Fruit fly (Drosophila melanogaster) whole organism, prepupa: ENCODE results near the gene sordd2.

Experiments
- CG11294 ChIP-seq: fragments of 200-800 bp; sonication (Bioruptor generic); IDR thresholded peaks from 2 replicates; pipeline ENCODE4 v1.3.6; 2022; ENCODE audit warnings: missing biosample characterization, missing genetic modification characterization
- CG15336 ChIP-seq: fragments of 200-800 bp; sonication (Bioruptor generic); IDR thresholded peaks from 2 replicates; pipeline ENCODE4 v1.3.6; 2022; ENCODE audit warnings: missing biosample characterization, missing genetic modification characterization
- CG16779 ChIP-seq: fragments of 200-800 bp; sonication (Bioruptor generic); optimal IDR thresholded peaks from 3 replicates; lab custom pipeline; 2017; ENCODE audit warnings: missing biosample characterization, mild to moderate bottlenecking, missing genetic modification characterization
- CG31627 ChIP-seq: fragments of 200-800 bp; sonication (Bioruptor generic); optimal IDR thresholded peaks from 3 replicates; lab custom pipeline; 2016; ENCODE audit warnings: missing biosample characterization, missing genetic modification characterization
- CG34406 ChIP-seq: fragments of 200-800 bp; sonication (Bioruptor generic); optimal IDR thresholded peaks from 3 replicates; lab custom pipeline; 2016; ENCODE audit warnings: missing biosample characterization, missing genetic modification characterization
- CG6276 ChIP-seq: fragments of 200-800 bp; sonication (Bioruptor generic); optimal IDR thresholded peaks from 2 replicates; lab custom pipeline; 2017; ENCODE audit warnings: missing biosample characterization, mild to moderate bottlenecking, missing genetic modification characterization
- CG6854 ChIP-seq: fragments of 200-800 bp; sonication (Bioruptor generic); optimal IDR thresholded peaks from 2 replicates; lab custom pipeline; 2017; ENCODE audit warnings: missing biosample characterization, mild to moderate bottlenecking, missing genetic modification characterization
- CG7368 ChIP-seq: fragments of 200-800 bp; sonication (Bioruptor generic); optimal IDR thresholded peaks from 3 replicates; lab custom pipeline; 2016; ENCODE audit warnings: missing biosample characterization, missing genetic modification characterization
- CG8319 ChIP-seq: fragments of 200-800 bp; sonication (Bioruptor generic); optimal IDR thresholded peaks from 3 replicates; lab custom pipeline; 2016; ENCODE audit warnings: missing biosample characterization, missing genetic modification characterization
- CG9139 ChIP-seq: fragments of 200-800 bp; sonication (Bioruptor generic); optimal IDR thresholded peaks from 3 replicates; lab custom pipeline; 2017; ENCODE audit warnings: missing biosample characterization, mild to moderate bottlenecking, missing genetic modification characterization
- Eip75B ChIP-seq: fragments of 200-800 bp; sonication (Bioruptor generic); optimal IDR thresholded peaks from 3 replicates; lab custom pipeline; 2016; ENCODE audit warnings: missing biosample characterization, missing genetic modification characterization
- Eip78C ChIP-seq: fragments of 200-800 bp; sonication (Bioruptor generic); peaks from one replicate; lab custom pipeline; 2016; ENCODE audit warnings: missing biosample characterization, missing genetic modification characterization
- Ets21C ChIP-seq: fragments of 200-800 bp; sonication (Bioruptor generic); optimal IDR thresholded peaks from 3 replicates; lab custom pipeline; 2016; ENCODE audit warnings: missing biosample characterization, missing genetic modification characterization
- Ets96B ChIP-seq: fragments of 200-800 bp; optimal IDR thresholded peaks from 2 replicates; lab custom pipeline; 2019; ENCODE audit warnings: missing biosample characterization, mild to moderate bottlenecking, missing genetic modification characterization, moderate library complexity
- Gug ChIP-seq: fragments of 200-800 bp; sonication (Bioruptor generic); IDR thresholded peaks from 2 replicates; pipeline ENCODE4 v1.3.6; 2022; ENCODE audit warnings: missing biosample characterization, missing genetic modification characterization
- Hr38 ChIP-seq: sonication (Bioruptor generic); optimal IDR thresholded peaks from 2 replicates; lab custom pipeline; 2016; ENCODE audit warnings: missing biosample characterization, missing genetic modification characterization
- Hr4 ChIP-seq: fragments of 200-800 bp; sonication (Bioruptor generic); optimal IDR thresholded peaks from 3 replicates; lab custom pipeline; 2016; ENCODE audit warnings: missing biosample characterization, missing genetic modification characterization
- Lpt ChIP-seq: fragments of 200-800 bp; sonication (Bioruptor generic); optimal IDR thresholded peaks from 3 replicates; lab custom pipeline; 2016; ENCODE audit warnings: missing biosample characterization, missing genetic modification characterization
- Met ChIP-seq: fragments of 200-800 bp; sonication (Bioruptor generic); optimal IDR thresholded peaks from 3 replicates; lab custom pipeline; 2016; ENCODE audit warnings: missing biosample characterization, missing genetic modification characterization
- OdsH ChIP-seq: fragments of 200-800 bp; sonication (Bioruptor generic); optimal IDR thresholded peaks from 3 replicates; lab custom pipeline; 2016; ENCODE audit warnings: missing biosample characterization, missing genetic modification characterization
- Sox102F ChIP-seq: fragments of 200-800 bp; sonication (Bioruptor generic); optimal IDR thresholded peaks from 2 replicates; lab custom pipeline; 2016; ENCODE audit warnings: missing biosample characterization, mild to moderate bottlenecking, missing genetic modification characterization
- Sox14 ChIP-seq: fragments of 200-800 bp; sonication (Bioruptor generic); optimal IDR thresholded peaks from 3 replicates; lab custom pipeline; 2016; ENCODE audit warnings: missing biosample characterization, missing genetic modification characterization
- Sox15 ChIP-seq: fragments of 200-800 bp; sonication (Bioruptor generic); optimal IDR thresholded peaks from 3 replicates; lab custom pipeline; 2016; ENCODE audit warnings: missing biosample characterization, missing genetic modification characterization
- acj6 ChIP-seq: fragments of 200-800 bp; sonication (Bioruptor generic); optimal IDR thresholded peaks from 3 replicates; lab custom pipeline; 2016; ENCODE audit warnings: missing biosample characterization, missing genetic modification characterization
- cyc ChIP-seq: fragments of 200-800 bp; sonication (Bioruptor generic); optimal IDR thresholded peaks from 3 replicates; lab custom pipeline; 2016; ENCODE audit warnings: missing biosample characterization, missing genetic modification characterization
- esn ChIP-seq: fragments of 200-800 bp; sonication (Bioruptor generic); optimal IDR thresholded peaks from 2 replicates; lab custom pipeline; 2016; ENCODE audit warnings: missing biosample characterization, mild to moderate bottlenecking, missing genetic modification characterization, moderate library complexity
- fd59A ChIP-seq: fragments of 200-800 bp; sonication (Bioruptor generic); optimal IDR thresholded peaks from 2 replicates; lab custom pipeline; 2017; ENCODE audit warnings: missing biosample characterization, mild to moderate bottlenecking, missing genetic modification characterization, missing genetic modification reagents
- lz ChIP-seq: fragments of 200-800 bp; sonication (Bioruptor generic); optimal IDR thresholded peaks from 3 replicates; lab custom pipeline; 2016; ENCODE audit warnings: missing biosample characterization, missing genetic modification characterization
- net ChIP-seq: fragments of 200-800 bp; sonication (Bioruptor generic); optimal IDR thresholded peaks from 3 replicates; lab custom pipeline; 2016; ENCODE audit warnings: missing biosample characterization, missing genetic modification characterization
- pdm3 ChIP-seq: fragments of 200-800 bp; sonication (Bioruptor generic); optimal IDR thresholded peaks from 3 replicates; lab custom pipeline; 2016; ENCODE audit warnings: missing biosample characterization, missing genetic modification characterization
- salr ChIP-seq, 2 experiments: fragments of 200-800 bp; sonication (Bioruptor generic); optimal IDR thresholded peaks; 3 replicates each; lab custom pipeline; 2016 to 2018; ENCODE audit warnings: missing biosample characterization in 2 of 2, missing genetic modification characterization in 2 of 2, mild to moderate bottlenecking in 1 of 2
- spab ChIP-seq: fragments of 200-800 bp; sonication (Bioruptor generic); optimal IDR thresholded peaks from 2 replicates; lab custom pipeline; 2017; ENCODE audit warnings: missing biosample characterization, mild to moderate bottlenecking, missing genetic modification characterization, missing genetic modification reagents
- ss ChIP-seq, 2 experiments: fragments of 200-800 bp; sonication (Bioruptor generic); optimal IDR thresholded peaks; 2 replicates in 1 of 2; 3 replicates in 1 of 2; lab custom pipeline; 2017 to 2018; ENCODE audit warnings: mild to moderate bottlenecking in 2 of 2, missing biosample characterization in 2 of 2, missing genetic modification characterization in 2 of 2, moderate library complexity in 1 of 2
- svp ChIP-seq: fragments of 200-800 bp; sonication (Bioruptor generic); peaks from one replicate; lab custom pipeline; 2016; ENCODE audit warnings: missing biosample characterization, missing genetic modification characterization
- vri ChIP-seq: fragments of 200-800 bp; sonication (Bioruptor generic); optimal IDR thresholded peaks from 3 replicates; lab custom pipeline; 2016; ENCODE audit warnings: missing biosample characterization, mild to moderate bottlenecking, missing genetic modification characterization

Gene sordd2

DNA sequence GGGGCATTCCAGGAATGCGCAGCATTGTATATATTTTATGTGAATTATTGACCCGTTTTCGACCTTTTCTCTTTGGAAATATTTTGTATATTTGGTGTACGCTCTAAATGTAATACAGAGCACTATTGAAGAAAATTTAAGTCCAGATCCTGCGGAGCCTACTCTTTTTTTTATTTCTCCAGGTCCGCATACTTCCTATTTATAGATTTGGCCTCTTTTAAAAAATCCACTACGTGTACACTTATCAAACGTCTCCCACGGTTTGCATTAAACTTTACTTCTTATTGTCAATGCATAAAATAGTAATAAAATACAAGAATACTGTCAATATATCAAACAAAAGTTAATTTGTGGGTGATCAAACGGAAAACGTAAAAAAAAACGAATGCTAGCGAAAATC, 15.4 kb downstream of the sordd2 start, which contains the start of gene Efhc1.1:
Efhc1.1 (minus strand) TSS at position 101 of the 400 bp plus-strand sequence.
- TF ChIP-seq Eip78C (GFP tag; lab: Kevin White, UChicago) (no peak), esn (GFP tag; lab: Kevin White, UChicago) (no peak), Gug (GFP tag; lab: Robert Waterston, UW) (no peak), spab (GFP tag; lab: Kevin White, UChicago) (no peak), CG34406 (GFP tag; lab: Kevin White, UChicago) (no peak), Hr38 (no peak), Ets96B (tag; lab: Kevin White, UChicago) (no peak), CG16779 (tag; lab: Kevin White, UChicago) (no peak), net (GFP tag; lab: Kevin White, UChicago) (no peak), fd59A (GFP tag; lab: Kevin White, UChicago) (no peak), ss (GFP tag; optimal IDR thresholded peaks at IDR 0.05; lab: Kevin White, UChicago) (no peak), pdm3 (GFP tag; lab: Kevin White, UChicago) (no peak), Met (GFP tag; lab: Kevin White, UChicago) (no peak), Sox14 (GFP tag; lab: Kevin White, UChicago) (no peak), CG6276 (no peak), CG31627 (GFP tag; lab: Kevin White, UChicago) (no peak), cyc (GFP tag; lab: Kevin White, UChicago) (no peak), lz (GFP tag; lab: Kevin White, UChicago) (no peak), CG15336 (GFP tag; lab: Robert Waterston, UW) (no peak)

- TF ChIP-seq CG7368 (GFP tag; lab: Kevin White, UChicago) (no peak), cyc (GFP tag; lab: Kevin White, UChicago) (no peak), salr (GFP tag; optimal IDR thresholded peaks at IDR 0.05; lab: Kevin White, UChicago) (no peak), OdsH (GFP tag; lab: Kevin White, UChicago) (no peak), CG8319 (no peak), lz (GFP tag; lab: Kevin White, UChicago) (no peak)
Measured at dm6 chrX:15778846-15779245, 20.1 kb downstream of the sordd2 start, which contains the start of gene CG43673. TSS of gene CG43673 (plus strand) at chrX:15779146.

dm6 chrX:15772663-15773062, 26.3 kb downstream of the sordd2 start, which contains the start of gene CG43672:
TSS of gene CG43672 (plus strand) at chrX:15772963.
- no peak for TF ChIP-seq Sox15 (GFP tag; lab: Kevin White, UChicago)
- no peak for TF ChIP-seq CG9139 (GFP tag; lab: Kevin White, UChicago)
- no peak for TF ChIP-seq Ets21C (GFP tag; lab: Kevin White, UChicago)
- TF ChIP-seq CG6276 = no peak
- no peak for TF ChIP-seq svp (GFP tag; lab: Kevin White, UChicago)
- no peak for TF ChIP-seq Ets96B (tag; lab: Kevin White, UChicago)
- TF ChIP-seq ss (GFP tag; optimal IDR thresholded peaks at IDR 0.05; lab: Kevin White, UChicago) = no peak
- TF ChIP-seq Met (GFP tag; lab: Kevin White, UChicago) = no peak
- TF ChIP-seq CG6854 = no peak
- TF ChIP-seq Eip75B = no peak
- no peak for TF ChIP-seq acj6 (GFP tag; lab: Kevin White, UChicago)
- TF ChIP-seq cyc (GFP tag; lab: Kevin White, UChicago) = no peak

DNA sequence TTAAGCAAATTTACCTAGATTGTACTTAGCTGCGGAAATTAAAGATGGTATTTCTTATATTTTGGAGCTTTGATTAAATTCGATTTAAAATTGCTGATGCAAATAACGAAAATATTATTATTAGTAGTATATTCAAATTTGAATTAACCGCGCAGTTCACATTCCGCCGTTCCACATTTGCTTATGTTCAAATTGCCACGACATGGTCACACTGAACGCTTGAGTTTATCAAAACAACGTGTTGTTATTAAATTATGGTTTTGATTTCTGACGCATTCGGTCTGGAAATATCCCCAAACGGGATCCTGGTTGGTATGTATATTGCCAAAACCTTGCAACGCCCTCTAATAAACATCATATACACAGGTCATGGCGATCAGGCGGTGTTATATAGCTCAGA, 29.5 kb downstream of the sordd2 start, which contains the start of gene CG33172:
CG33172 (plus strand) TSS at position 208 of the 400 bp plus-strand sequence.
- TF ChIP-seq CG11294 (no peak), Hr38 (no peak), CG7368 (GFP tag; lab: Kevin White, UChicago) (no peak), esn (GFP tag; lab: Kevin White, UChicago) (no peak), acj6 (GFP tag; lab: Kevin White, UChicago) (no peak), vri (GFP tag; lab: Kevin White, UChicago) (no peak), Lpt (GFP tag; lab: Kevin White, UChicago) (no peak), Sox102F (GFP tag; lab: Kevin White, UChicago) (no peak), Eip75B (no peak), Hr4 (no peak)
- TF ChIP-seq, all 60 proteins: peak for 0
